Worm (Caenorhabditis elegans) whole organism, L4/young adult: ENCODE results near the gene W03F8.4.

ENCODE experiments used
- W03F9.2 ChIP-seq: fragments of 150-350 bp; optimal IDR thresholded peaks from 2 replicates; lab custom pipeline; 2014; ENCODE audit warnings: missing biosample characterization, missing genetic modification characterization
- dao-5 ChIP-seq: sonication (generic microtip); optimal IDR thresholded peaks from 2 replicates; lab custom pipeline; 2016; ENCODE audit warnings: missing genotype, missing genetic modification characterization, moderate library complexity, missing compliant biosample characterization
- him-1 ChIP-seq: sonication (generic microtip); optimal IDR thresholded peaks from 2 replicates; lab custom pipeline; 2016; ENCODE audit warnings: missing genotype, missing genetic modification reagents, missing genetic modification characterization, missing compliant biosample characterization

DNA sequence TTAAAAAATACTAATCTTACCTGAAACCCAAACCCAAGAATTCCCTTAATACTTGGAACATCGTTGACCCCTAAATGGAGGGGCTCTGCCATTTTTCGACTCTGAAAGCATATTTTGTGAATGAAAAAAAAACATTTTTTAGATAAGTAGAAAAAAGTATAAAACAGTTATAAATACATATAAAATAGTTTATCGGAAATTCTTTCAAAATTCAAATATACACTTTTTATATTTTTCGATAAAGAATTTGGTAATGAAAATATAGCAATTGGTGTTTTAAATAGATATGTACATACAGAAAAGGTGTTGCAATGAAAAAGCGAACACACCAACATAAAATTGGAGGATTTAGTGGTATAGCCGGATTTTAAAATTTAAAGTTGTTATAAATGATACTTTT is 31.2 kb downstream of the W03F8.4 start, which contains the start of gene Y59E9AL.4:
- TF ChIP-seq him-1 (tag; lab: Kevin White, UChicago): no peak
- no peak for TF ChIP-seq dao-5 (tag; lab: Kevin White, UChicago)
- TF ChIP-seq W03F9.2: no peak
